Fruit fly (Drosophila melanogaster): Measurements from ENCODE around the gene CG15601.

The CG15601 gene

DNA sequence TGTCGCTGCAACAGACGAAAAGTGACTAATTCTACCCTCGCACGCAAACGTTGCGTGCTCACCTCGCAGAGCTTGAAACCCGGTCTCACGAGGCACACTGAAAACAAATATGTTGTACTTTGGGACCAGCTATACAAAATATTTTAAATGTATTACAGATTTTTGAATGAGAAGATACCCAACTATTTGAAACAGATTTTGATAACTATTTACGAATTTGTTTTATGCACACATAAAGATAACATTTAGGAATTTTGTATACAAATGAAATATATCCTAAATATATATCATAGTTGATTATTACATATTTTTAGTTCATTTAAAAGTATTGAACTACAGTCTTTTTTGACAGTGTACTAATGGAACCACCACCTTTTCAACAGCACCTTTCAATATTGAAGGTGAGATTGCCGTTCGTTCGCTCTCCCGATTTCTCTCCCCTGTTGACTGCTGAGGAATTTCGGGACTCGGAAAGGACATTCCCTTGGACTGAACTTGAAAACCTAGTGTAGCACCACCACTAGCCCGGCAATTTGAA, 39.4 kb upstream of the CG15601 start, which contains the start of gene CG15646 (continued):
- TF ChIP-seq nom (GFP tag; optimal IDR thresholded peaks at IDR 0.05), result peak; percentile 45
- no peak for TF ChIP-seq MTF-1 (GFP tag; optimal IDR thresholded peaks at IDR 0.05; ENCODE audit: borderline replicate concordance)
- no peak for TF ChIP-seq CG2889 (GFP tag; IDR thresholded peaks at IDR 0.05)
- peak; percentile 53; the same call in 1 of the 3 replicates for TF ChIP-seq mld (GFP tag; IDR thresholded peaks at IDR 0.05; ENCODE audit: partially characterized antibody)
- peak; percentile 49 for TF ChIP-seq CG10462 (GFP tag; optimal IDR thresholded peaks at IDR 0.05)
- peak; percentile 30 for TF ChIP-seq CG2116 (GFP tag; optimal IDR thresholded peaks at IDR 0.05)
- no peak for TF ChIP-seq cas (GFP tag; IDR thresholded peaks at IDR 0.05)
- peak; percentile 65 for TF ChIP-seq CG10654 (GFP tag; optimal IDR thresholded peaks at IDR 0.05)
- peak; percentile 39; the same call in 1 of the 2 replicates for TF ChIP-seq Bgb (GFP tag; IDR thresholded peaks at IDR 0.05; ENCODE audit: partially characterized antibody)
- TF ChIP-seq lola (GFP tag; optimal IDR thresholded peaks at IDR 0.05), result peak in 1 of 3 experiments; percentile 96
- TF ChIP-seq CG1024 (GFP tag; IDR thresholded peaks at IDR 0.05), result no peak
- TF ChIP-seq CG12155 (GFP tag; optimal IDR thresholded peaks at IDR 0.05), result peak; percentile 24
- peak; percentile 70 for TF ChIP-seq CG30403 (GFP tag; optimal IDR thresholded peaks at IDR 0.05)
- TF ChIP-seq CG17328 (GFP tag; IDR thresholded peaks at IDR 0.05), result peak; percentile 64
- TF ChIP-seq dpn (GFP tag; optimal IDR thresholded peaks at IDR 0.05), result peak in 1 of 2 experiments; percentile 46
- TF ChIP-seq pzg (GFP tag; optimal IDR thresholded peaks at IDR 0.05), result no peak
- no peak for TF ChIP-seq ftz-f1 (GFP tag; optimal IDR thresholded peaks at IDR 0.05)
- no peak for TF ChIP-seq Hand (GFP tag; optimal IDR thresholded peaks at IDR 0.05)
- TF ChIP-seq CG33557 (GFP tag; optimal IDR thresholded peaks at IDR 0.05), result peak; percentile 95
- peak; percentile 62 for TF ChIP-seq tio (GFP tag; optimal IDR thresholded peaks at IDR 0.05)
- 0 out of 2 replicates have a peak, but pooled peaks have one; percentile 22 for TF ChIP-seq CG7372 (GFP tag; IDR thresholded peaks at IDR 0.05)
- TF ChIP-seq CG15601 (tag; optimal IDR thresholded peaks at IDR 0.05), result peak; percentile 100
- no peak for TF ChIP-seq corto (GFP tag; optimal IDR thresholded peaks at IDR 0.05)
- TF ChIP-seq bcd (GFP tag; optimal IDR thresholded peaks at IDR 0.05), result peak; percentile 66
- peak; percentile 83 for TF ChIP-seq CG11504 (tag; optimal IDR thresholded peaks at IDR 0.05)
- peak; percentile 33 for TF ChIP-seq HHEX (GFP tag; optimal IDR thresholded peaks at IDR 0.05)
- TF ChIP-seq dm (GFP tag; optimal IDR thresholded peaks at IDR 0.05), result no peak
- no peak for TF ChIP-seq chn (GFP tag; optimal IDR thresholded peaks at IDR 0.05)
- TF ChIP-seq CG6254 (GFP tag; optimal IDR thresholded peaks at IDR 0.05), result peak; percentile 57
- no peak for TF ChIP-seq MESR4 (GFP tag; optimal IDR thresholded peaks at IDR 0.05)
- TF ChIP-seq CG8359 (GFP tag; optimal IDR thresholded peaks at IDR 0.05; ENCODE audit: borderline replicate concordance), result peak; percentile 59
- TF ChIP-seq CG16813 (GFP tag; IDR thresholded peaks at IDR 0.05; ENCODE audit: partially characterized antibody), result no peak; the same call in 2 of the 3 replicates
- peak; percentile 93 for TF ChIP-seq CG14710 (tag; optimal IDR thresholded peaks at IDR 0.05)
- peak; percentile 9 for TF ChIP-seq Max (GFP tag; optimal IDR thresholded peaks at IDR 0.05)
- 0 out of 2 replicates have a peak, but pooled peaks have one; percentile 28 for TF ChIP-seq CG32767 (GFP tag; IDR thresholded peaks at IDR 0.05)
- TF ChIP-seq sna (GFP tag; IDR thresholded peaks at IDR 0.05; ENCODE audit: partially characterized antibody), result no peak
- TF ChIP-seq vnd (GFP tag; IDR thresholded peaks at IDR 0.05; ENCODE audit: partially characterized antibody), result no peak
- TF ChIP-seq CG8765 (GFP tag; IDR thresholded peaks at IDR 0.05), result peak; percentile 68; the same call in 1 of the 2 replicates
- no peak for TF ChIP-seq CG17802 (tag; optimal IDR thresholded peaks at IDR 0.05)
- peak; percentile 95 for TF ChIP-seq CG10979 (tag; optimal IDR thresholded peaks at IDR 0.05)
- TF ChIP-seq CG7963 (GFP tag; IDR thresholded peaks at IDR 0.05; ENCODE audit: partially characterized antibody), result peak; percentile 50; the same call in 1 of the 3 replicates
- no peak for TF ChIP-seq rib (GFP tag; IDR thresholded peaks at IDR 0.05)
- peak; percentile 47; the same call in 1 of the 2 replicates for TF ChIP-seq peb (GFP tag; IDR thresholded peaks at IDR 0.05)
- TF ChIP-seq NC2α (GFP tag; optimal IDR thresholded peaks at IDR 0.05), result no peak
- no peak for TF ChIP-seq Sry-β (GFP tag; optimal IDR thresholded peaks at IDR 0.05)
- 0 out of 2 replicates have a peak, but pooled peaks have one; percentile 23 for TF ChIP-seq Rfx (GFP tag; IDR thresholded peaks at IDR 0.05)
- TF ChIP-seq Atf3 (GFP tag; optimal IDR thresholded peaks at IDR 0.05), result no peak
- TF ChIP-seq CG11560 (tag; IDR thresholded peaks at IDR 0.05), result no peak

All from whole organism, embryonic.